Fruit fly (Drosophila melanogaster) whole organism, embryonic: ENCODE results near the gene CG7991.

Source experiments
- Atf-2 ChIP-seq: fragments of 200-800 bp; sonication (Bioruptor generic); optimal IDR thresholded peaks from 2 replicates; lab custom pipeline; 2016; ENCODE audit warnings: missing biosample characterization, missing genetic modification characterization
- CG11696 ChIP-seq: fragments of 200-800 bp; sonication (Bioruptor generic); IDR thresholded peaks from 2 replicates; pipeline ENCODE4 v1.3.6; 2022; ENCODE audit warnings: missing biosample characterization, missing genetic modification characterization
- CG11723 ChIP-seq: fragments of 200-800 bp; sonication (Bioruptor generic); optimal IDR thresholded peaks from 2 replicates; lab custom pipeline; 2017; ENCODE audit warnings: missing biosample characterization, mild to moderate bottlenecking, missing genetic modification characterization
- CG12942 ChIP-seq: fragments of 200-800 bp; sonication (Bioruptor generic); optimal IDR thresholded peaks from 3 replicates; lab custom pipeline; 2016; ENCODE audit warnings: missing biosample characterization, missing genetic modification characterization
- CG13775 ChIP-seq: fragments of 200-800 bp; sonication (Bioruptor generic); optimal IDR thresholded peaks from 3 replicates; lab custom pipeline; 2017; ENCODE audit warnings: missing biosample characterization, mild to moderate bottlenecking, missing genetic modification characterization
- CG1529 ChIP-seq: fragments of 200-800 bp; sonication (Bioruptor generic); optimal IDR thresholded peaks from 3 replicates; lab custom pipeline; 2018; ENCODE audit warnings: missing biosample characterization, missing genetic modification characterization
- CG15514 ChIP-seq: fragments of 200-800 bp; sonication (Bioruptor generic); optimal IDR thresholded peaks from 3 replicates; lab custom pipeline; 2017; ENCODE audit warnings: missing biosample characterization, missing genetic modification characterization, mild to moderate bottlenecking, moderate library complexity, missing genetic modification reagents
- CG17802 ChIP-seq: fragments of 200-800 bp; sonication (Bioruptor generic); optimal IDR thresholded peaks from 2 replicates; lab custom pipeline; 2018; ENCODE audit warnings: missing biosample characterization, mild to moderate bottlenecking, missing genetic modification characterization, moderate library complexity
- CG17829 ChIP-seq: fragments of 200-800 bp; optimal IDR thresholded peaks from 2 replicates; lab custom pipeline; 2019; ENCODE audit warnings: missing biosample characterization, mild to moderate bottlenecking, missing genetic modification characterization, moderate library complexity
- CG2202 ChIP-seq: fragments of 200-800 bp; sonication (Bioruptor generic); optimal IDR thresholded peaks from 2 replicates; lab custom pipeline; 2018; ENCODE audit warnings: missing biosample characterization, mild to moderate bottlenecking, missing genetic modification characterization
- CG2712 ChIP-seq: fragments of 200-800 bp; optimal IDR thresholded peaks from 3 replicates; lab custom pipeline; 2019; ENCODE audit warnings: missing biosample characterization, mild to moderate bottlenecking, missing genetic modification characterization, moderate library complexity
- CG30403 ChIP-seq: fragments of 200-800 bp; sonication (Bioruptor generic); optimal IDR thresholded peaks from 3 replicates; lab custom pipeline; 2016; ENCODE audit warnings: missing biosample characterization, missing genetic modification characterization
- CG34422 ChIP-seq: fragments of 200-800 bp; sonication (Bioruptor generic); IDR thresholded peaks from 3 replicates; pipeline ENCODE4 v1.3.6; 2022; ENCODE audit warnings: missing biosample characterization, missing genetic modification characterization
- CG42726 ChIP-seq: fragments of 200-800 bp; sonication (Bioruptor generic); IDR thresholded peaks from 2 replicates; pipeline ENCODE4 v1.3.6; 2022; ENCODE audit warnings: missing biosample characterization, missing genetic modification characterization; ENCODE audit not compliant: partially characterized antibody
- CG4617 ChIP-seq: fragments of 200-800 bp; sonication (Bioruptor generic); optimal IDR thresholded peaks from 3 replicates; lab custom pipeline; 2016; ENCODE audit warnings: missing biosample characterization, missing genetic modification characterization, borderline replicate concordance
- CG8924 ChIP-seq: fragments of 200-800 bp; optimal IDR thresholded peaks from 3 replicates; lab custom pipeline; 2019; ENCODE audit warnings: missing biosample characterization, mild to moderate bottlenecking, missing genetic modification characterization, moderate library complexity
- CG9797 ChIP-seq: fragments of 200-800 bp; sonication (Bioruptor generic); optimal IDR thresholded peaks from 3 replicates; lab custom pipeline; 2018; ENCODE audit warnings: missing biosample characterization, mild to moderate bottlenecking, missing genetic modification characterization
- CoRest ChIP-seq: fragments of 200-800 bp; sonication (Bioruptor generic); optimal IDR thresholded peaks from 3 replicates; lab custom pipeline; 2018; ENCODE audit warnings: missing biosample characterization, mild to moderate bottlenecking, missing genetic modification characterization, moderate library complexity
- Dref ChIP-seq: fragments of 200-800 bp; sonication (Bioruptor generic); IDR thresholded peaks from 2 replicates; pipeline ENCODE4 v1.3.6; 2022; ENCODE audit warnings: missing biosample characterization, missing genetic modification characterization
- E2f1 ChIP-seq: fragments of 200-800 bp; sonication (Bioruptor generic); IDR thresholded peaks from 2 replicates; pipeline ENCODE4 v1.3.6; 2022; ENCODE audit warnings: missing biosample characterization, missing genetic modification characterization
- E2f2 ChIP-seq: fragments of 200-800 bp; sonication (Bioruptor generic); IDR thresholded peaks from 2 replicates; pipeline ENCODE4 v1.3.6; 2022; ENCODE audit warnings: missing biosample characterization, missing genetic modification characterization
- Hmr ChIP-seq: fragments of 200-800 bp; sonication (Bioruptor generic); optimal IDR thresholded peaks from 3 replicates; lab custom pipeline; 2017; ENCODE audit warnings: mild to moderate bottlenecking, missing biosample characterization, missing genetic modification reagents, missing genetic modification characterization
- Nf-YB ChIP-seq: fragments of 200-800 bp; sonication (Bioruptor generic); optimal IDR thresholded peaks from 3 replicates; lab custom pipeline; 2019; ENCODE audit warnings: missing biosample characterization, mild to moderate bottlenecking, missing genetic modification characterization, moderate library complexity
- Opbp ChIP-seq: fragments of 200-800 bp; sonication (Bioruptor generic); IDR thresholded peaks from 3 replicates; pipeline ENCODE4 v1.3.6; 2022; ENCODE audit warnings: missing biosample characterization, missing genetic modification characterization; ENCODE audit not compliant: partially characterized antibody
- PHDP ChIP-seq: fragments of 200-800 bp; sonication (Bioruptor generic); optimal IDR thresholded peaks from 3 replicates; lab custom pipeline; 2018; ENCODE audit warnings: missing biosample characterization, mild to moderate bottlenecking, missing genetic modification characterization, moderate library complexity
- Rx ChIP-seq: fragments of 200-800 bp; sonication (Bioruptor generic); IDR thresholded peaks from 2 replicates; pipeline ENCODE4 v1.3.6; 2022; ENCODE audit warnings: missing biosample characterization, missing genetic modification characterization
- Six4 ChIP-seq: fragments of 200-800 bp; sonication (Bioruptor generic); optimal IDR thresholded peaks from 2 replicates; lab custom pipeline; 2016; ENCODE audit warnings: missing biosample characterization, missing genetic modification characterization
- Sox102F ChIP-seq: fragments of 200-800 bp; sonication (Bioruptor generic); optimal IDR thresholded peaks from 2 replicates; lab custom pipeline; 2018; ENCODE audit warnings: missing biosample characterization, mild to moderate bottlenecking, missing genetic modification characterization, moderate library complexity
- TFAM ChIP-seq: fragments of 200-800 bp; sonication (Bioruptor generic); optimal IDR thresholded peaks from 2 replicates; lab custom pipeline; 2017; ENCODE audit warnings: missing biosample characterization, missing genetic modification characterization, inconsistent platforms
- Trl ChIP-seq, 3 experiments: fragments of >200 bp in 2 of 3; fragments of 200-800 bp in 1 of 3; sonication (Bioruptor generic) in 1 of 3; optimal IDR thresholded peaks; 2 replicates in 1 of 3; 3 replicates in 2 of 3; lab custom pipeline; 2016 to 2017; ENCODE audit warnings: missing biosample characterization in 1 of 3, missing genetic modification characterization in 1 of 3
- aop ChIP-seq: fragments of 200-800 bp; sonication (Bioruptor generic); IDR thresholded peaks from 2 replicates; pipeline ENCODE4 v1.3.6; 2022; ENCODE audit warnings: missing biosample characterization, missing genetic modification characterization
- cg ChIP-seq: fragments of 200-800 bp; sonication (Bioruptor generic); optimal IDR thresholded peaks from 3 replicates; lab custom pipeline; 2019; ENCODE audit warnings: missing biosample characterization, mild to moderate bottlenecking, missing genetic modification characterization, moderate library complexity
- chm ChIP-seq: fragments of 200-800 bp; sonication (Bioruptor generic); IDR thresholded peaks from 2 replicates; pipeline ENCODE4 v1.3.6; 2022; ENCODE audit warnings: missing biosample characterization, missing genetic modification characterization
- dati ChIP-seq: fragments of 200-800 bp; sonication (Bioruptor generic); IDR thresholded peaks from 2 replicates; pipeline ENCODE4 v1.3.6; 2022; ENCODE audit warnings: missing biosample characterization, missing genetic modification characterization
- en ChIP-seq: fragments of 200-800 bp; sonication (Bioruptor generic); optimal IDR thresholded peaks from 2 replicates; lab custom pipeline; 2016; ENCODE audit warnings: missing biosample characterization, missing genetic modification characterization
- eyg ChIP-seq: fragments of 200-800 bp; sonication (Bioruptor generic); optimal IDR thresholded peaks from 3 replicates; lab custom pipeline; 2016; ENCODE audit warnings: missing biosample characterization, missing genetic modification characterization
- gce ChIP-seq: fragments of 200-800 bp; sonication (Bioruptor generic); IDR thresholded peaks from 3 replicates; pipeline ENCODE4 v1.3.6; 2022; ENCODE audit warnings: missing biosample characterization, missing genetic modification characterization
- gcm ChIP-seq: fragments of 200-800 bp; sonication (Bioruptor generic); optimal IDR thresholded peaks from 2 replicates; lab custom pipeline; 2019; ENCODE audit warnings: missing biosample characterization, mild to moderate bottlenecking, missing genetic modification characterization, moderate library complexity
- ind ChIP-seq: fragments of 200-800 bp; sonication (Bioruptor generic); optimal IDR thresholded peaks from 3 replicates; lab custom pipeline; 2016; ENCODE audit warnings: missing biosample characterization, missing genetic modification characterization
- jigr1 ChIP-seq: fragments of 200-800 bp; sonication (Bioruptor generic); IDR thresholded peaks from 3 replicates; pipeline ENCODE4 v1.3.6; 2022; ENCODE audit warnings: missing biosample characterization, missing genetic modification characterization
- klu ChIP-seq: fragments of 200-800 bp; sonication (Bioruptor generic); IDR thresholded peaks from 2 replicates; pipeline ENCODE4 v1.3.6; 2022; ENCODE audit warnings: missing biosample characterization, missing genetic modification characterization
- mirr ChIP-seq: fragments of 200-800 bp; sonication (Bioruptor generic); optimal IDR thresholded peaks from 3 replicates; lab custom pipeline; 2018; ENCODE audit warnings: missing biosample characterization, mild to moderate bottlenecking, missing genetic modification characterization
- mld ChIP-seq: fragments of 200-800 bp; sonication (Bioruptor generic); IDR thresholded peaks from 3 replicates; pipeline ENCODE4 v1.3.6; 2022; ENCODE audit warnings: missing biosample characterization, missing genetic modification characterization; ENCODE audit not compliant: partially characterized antibody
- nmo ChIP-seq: fragments of 200-800 bp; sonication (Bioruptor generic); optimal IDR thresholded peaks from 2 replicates; lab custom pipeline; 2018; ENCODE audit warnings: missing biosample characterization, mild to moderate bottlenecking, missing genetic modification characterization, moderate library complexity
- nom ChIP-seq: fragments of 200-800 bp; sonication (Bioruptor generic); optimal IDR thresholded peaks from 2 replicates; lab custom pipeline; 2017; ENCODE audit warnings: missing biosample characterization, missing genetic modification characterization, mild to moderate bottlenecking, moderate library complexity, missing genetic modification reagents
- org-1 ChIP-seq: fragments of 200-800 bp; sonication (Bioruptor generic); optimal IDR thresholded peaks from 2 replicates; lab custom pipeline; 2017; ENCODE audit warnings: missing biosample characterization, missing genetic modification characterization
- repo ChIP-seq: fragments of 200-800 bp; sonication (Bioruptor generic); optimal IDR thresholded peaks from 2 replicates; lab custom pipeline; 2016; ENCODE audit warnings: missing biosample characterization, missing genetic modification characterization
- tgo ChIP-seq: fragments of 200-800 bp; sonication (Bioruptor generic); IDR thresholded peaks from 3 replicates; pipeline ENCODE4 v1.3.6; 2022; ENCODE audit warnings: missing biosample characterization, missing genetic modification characterization
- trem ChIP-seq: fragments of 200-800 bp; optimal IDR thresholded peaks from 3 replicates; lab custom pipeline; 2019; ENCODE audit warnings: missing biosample characterization, mild to moderate bottlenecking, missing genetic modification characterization, moderate library complexity
- wdn ChIP-seq: fragments of 200-800 bp; sonication (Bioruptor generic); IDR thresholded peaks from 2 replicates; pipeline ENCODE4 v1.3.6; 2022; ENCODE audit warnings: missing biosample characterization, missing genetic modification characterization
- zen2 ChIP-seq: fragments of 200-800 bp; sonication (Bioruptor generic); IDR thresholded peaks from 3 replicates; pipeline ENCODE4 v1.3.6; 2022; ENCODE audit warnings: missing biosample characterization, missing genetic modification characterization; ENCODE audit not compliant: partially characterized antibody

The CG7991 gene

DNA sequence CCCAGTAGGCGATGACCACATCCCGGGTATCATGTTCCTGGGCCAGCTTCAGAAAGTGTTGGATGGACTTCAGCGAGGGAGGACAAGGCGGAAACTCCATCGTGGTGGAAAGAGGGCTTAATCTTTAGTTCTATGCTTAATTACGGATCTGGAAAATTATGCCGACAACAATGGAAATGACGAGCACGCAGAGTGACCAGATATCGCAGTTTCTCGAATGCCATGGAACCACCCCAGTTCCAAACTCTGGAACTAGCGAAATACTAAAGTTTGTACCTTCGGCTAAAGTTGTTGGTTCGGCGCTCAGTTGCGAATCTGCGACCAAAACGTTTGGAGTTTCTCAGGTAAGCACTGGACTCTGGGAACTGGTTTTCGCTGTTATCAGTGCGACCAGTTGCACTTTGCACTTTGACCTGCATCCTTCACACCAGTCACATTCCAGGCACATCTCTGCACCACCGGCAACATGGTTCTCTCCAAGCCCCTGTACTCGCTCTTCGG, 21.8 kb upstream of the CG7991 start, which contains the start of the genes CG7970 and Vta1 (continued):
- TF ChIP-seq Hmr (GFP tag; lab: Kevin White, UChicago) (no peak), gcm (GFP tag; lab: Kevin White, UChicago) (no peak), E2f2 (GFP tag; lab: Robert Waterston, UW) (peak; percentile 42; the same call in 1 of the 2 replicates), Six4 (GFP tag; lab: Kevin White, UChicago) (no peak), TFAM (GFP tag; lab: Kevin White, UChicago) (no peak), CG11696 (no peak), CG30403 (no peak), CG17829 (tag; lab: Kevin White, UChicago) (no peak), Opbp (0 out of 3 replicates have a peak, but pooled peaks have one; percentile 44), CG42726 (GFP tag; lab: Robert Waterston, UW) (no peak), CG12942 (no peak), CoRest (tag; lab: Kevin White, UChicago) (no peak), CG2202 (tag; lab: Kevin White, UChicago) (no peak), zen2 (GFP tag; lab: Robert Waterston, UW) (no peak), en (GFP tag; lab: Kevin White, UChicago) (no peak), repo (GFP tag; lab: Kevin White, UChicago) (no peak), Dref (GFP tag; lab: Robert Waterston, UW) (no peak), Nf-YB (no peak), trem (peak; percentile 32), CG11723 (GFP tag; lab: Kevin White, UChicago) (no peak), mirr (GFP tag; lab: Kevin White, UChicago) (no peak), jigr1 (no peak), ind (GFP tag; lab: Kevin White, UChicago) (no peak), CG4617 (GFP tag; lab: Kevin White, UChicago) (peak; percentile 87), klu (GFP tag; lab: Robert Waterston, UW) (no peak), nmo (GFP tag; lab: Kevin White, UChicago) (peak; percentile 16), Sox102F (GFP tag; lab: Kevin White, UChicago) (no peak), gce (no peak), Trl (optimal IDR thresholded peaks at IDR 0.05; lab: Kevin White, UChicago) (peak in 1 of 2 experiments; percentile 22), Trl (GFP tag; optimal IDR thresholded peaks at IDR 0.05; lab: Kevin White, UChicago) (no peak), CG17802 (tag; lab: Kevin White, UChicago) (no peak), aop (GFP tag; lab: Robert Waterston, UW) (no peak), CG1529 (GFP tag; lab: Kevin White, UChicago) (no peak), tgo (GFP tag; lab: Robert Waterston, UW) (no peak), CG13775 (GFP tag; lab: Kevin White, UChicago) (no peak), CG2712 (no peak), org-1 (GFP tag; lab: Kevin White, UChicago) (no peak), CG15514 (GFP tag; lab: Kevin White, UChicago) (peak; percentile 99), nom (GFP tag; lab: Kevin White, UChicago) (peak; percentile 98), wdn (GFP tag; lab: Robert Waterston, UW) (no peak), Atf-2 (GFP tag; lab: Kevin White, UChicago) (no peak), CG8924 (tag; lab: Kevin White, UChicago) (no peak), Rx (GFP tag; lab: Robert Waterston, UW) (no peak), eyg (GFP tag; lab: Kevin White, UChicago) (no peak), PHDP (tag; lab: Kevin White, UChicago) (no peak), CG9797 (GFP tag; lab: Kevin White, UChicago) (peak; percentile 80), chm (GFP tag; lab: Robert Waterston, UW) (no peak), mld (GFP tag; lab: Robert Waterston, UW) (no peak), cg (GFP tag; lab: Kevin White, UChicago) (no peak), E2f1 (GFP tag; lab: Robert Waterston, UW) (no peak), CG34422 (GFP tag; lab: Robert Waterston, UW) (no peak), dati (GFP tag; lab: Robert Waterston, UW) (no peak)
